5 worm cellular contexts compared by ENCODE assay signal in genomic region chrV:10657959-10658358, ce11.
A peak's percentile ranks its signal among the peaks of the same experiment; 100 is the strongest.
TF ChIP-seq lines count a peak whose summit lies in the region.

TSS of gene tut-2 (plus strand) at chrV:10658235.

TF ChIP-seq in whole organism, L1 larva, 84 proteins besides CTCF, POLR2A, EP300 and RAD21:
- 0 out of 2 replicates have a peak, but pooled peaks have one; percentile 4 for TF ChIP-seq nhr-19 (GFP tag; conservative IDR thresholded peaks at IDR 0.05; lab: Robert Waterston, UW)
- no peak for TF ChIP-seq zip-4 (GFP tag; optimal IDR thresholded peaks at IDR 0.05; lab: Kevin White, UChicago)
- TF ChIP-seq dpl-1 (GFP tag; optimal IDR thresholded peaks at IDR 0.05; lab: Kevin White, UChicago), result peak in 1 of 3 experiments; percentile 19
- TF ChIP-seq nhr-90 (tag; optimal IDR thresholded peaks at IDR 0.05; lab: Kevin White, UChicago; ENCODE audit: poor library complexity), result no peak
- TF ChIP-seq fkh-4 (tag; optimal IDR thresholded peaks at IDR 0.05; lab: Kevin White, UChicago; ENCODE audit: borderline replicate concordance), result no peak
- peak; percentile 32 for TF ChIP-seq blmp-1 (tag; optimal IDR thresholded peaks at IDR 0.05; lab: Kevin White, UChicago)
- peak; percentile 76 for TF ChIP-seq F16B12.6 (tag; optimal IDR thresholded peaks at IDR 0.05; lab: Kevin White, UChicago)
- no peak for TF ChIP-seq hlh-4 (tag; optimal IDR thresholded peaks at IDR 0.05; lab: Kevin White, UChicago)
- peak in 1 of 2 experiments; percentile 32 for TF ChIP-seq lin-35 (GFP tag; optimal IDR thresholded peaks at IDR 0.05; lab: Kevin White, UChicago)
- peak in 1 of 2 experiments; percentile 35 for TF ChIP-seq efl-1 (optimal IDR thresholded peaks at IDR 0.05; lab: Kevin White, UChicago)
- peak; percentile 26 to 94 for TF ChIP-seq efl-1 (GFP tag; optimal IDR thresholded peaks at IDR 0.05 in 1 of 2; lab: Kevin White, UChicago)
- peak; percentile 7 for TF ChIP-seq snu-23 (GFP tag; optimal IDR thresholded peaks at IDR 0.05; lab: Kevin White, UChicago)
- no peak for TF ChIP-seq fkh-10 (GFP tag; optimal IDR thresholded peaks at IDR 0.05; lab: Kevin White, UChicago)
- no peak for TF ChIP-seq dsc-1 (tag; optimal IDR thresholded peaks at IDR 0.05; lab: Kevin White, UChicago)

TF ChIP-seq in whole organism, L3 larva, 47 proteins besides CTCF, POLR2A, EP300 and RAD21:
- TF ChIP-seq nhr-43 (tag; optimal IDR thresholded peaks at IDR 0.05; lab: Kevin White, UChicago; ENCODE audit: poor library complexity, severe bottlenecking) (no peak), ceh-9 (tag; optimal IDR thresholded peaks at IDR 0.05; lab: Kevin White, UChicago) (no peak), nfya-1 (tag; optimal IDR thresholded peaks at IDR 0.05; lab: Kevin White, UChicago; ENCODE audit: insufficient read depth) (peak; percentile 35), jun-1 (tag; optimal IDR thresholded peaks at IDR 0.05; lab: Kevin White, UChicago) (no peak)

TF ChIP-seq in whole organism, early embryonic, 17 proteins besides CTCF, POLR2A, EP300 and RAD21:
- no peak for TF ChIP-seq aly-1 (tag; optimal IDR thresholded peaks at IDR 0.05; lab: Kevin White, UChicago)
- 0 out of 2 replicates have a peak, but pooled peaks have one; percentile 12 for TF ChIP-seq flt-1 (GFP tag; IDR thresholded peaks at IDR 0.05; lab: Robert Waterston, UW)

TF ChIP-seq in whole organism, midembryonic, 9 proteins besides CTCF, POLR2A, EP300 and RAD21:
- TF ChIP-seq ztf-23 (GFP tag; IDR thresholded peaks at IDR 0.05; lab: Robert Waterston, UW), result no peak
- TF ChIP-seq klf-2 (GFP tag; conservative IDR thresholded peaks at IDR 0.05; lab: Robert Waterston, UW), result no peak
- TF ChIP-seq cog-1 (tag; optimal IDR thresholded peaks at IDR 0.05; lab: Kevin White, UChicago), result no peak
- TF ChIP-seq ref-1 (GFP tag; conservative IDR thresholded peaks at IDR 0.05; lab: Robert Waterston, UW), result no peak
- TF ChIP-seq ztf-29 (GFP tag; IDR thresholded peaks at IDR 0.05; lab: Robert Waterston, UW), result 0 out of 2 replicates have a peak, but pooled peaks have one; percentile 6
- TF ChIP-seq T22C8.4 (GFP tag; IDR thresholded peaks at IDR 0.05; lab: Robert Waterston, UW), result no peak
- TF ChIP-seq med-1 (GFP tag; optimal IDR thresholded peaks at IDR 0.05; lab: Kevin White, UChicago; ENCODE audit: insufficient read depth), result no peak
- TF ChIP-seq flt-1 (GFP tag; IDR thresholded peaks at IDR 0.05; lab: Robert Waterston, UW), result no peak

TF ChIP-seq in whole organism, young adult, 124 proteins besides CTCF, POLR2A, EP300 and RAD21:
- TF ChIP-seq somi-1 (GFP tag; optimal IDR thresholded peaks at IDR 0.05; lab: Kevin White, UChicago), result no peak
- 0 out of 2 replicates have a peak, but pooled peaks have one; percentile 14 for TF ChIP-seq cebp-2 (GFP tag; IDR thresholded peaks at IDR 0.05; lab: Robert Waterston, UW)
- no peak for TF ChIP-seq mxl-1 (tag; optimal IDR thresholded peaks at IDR 0.05; lab: Kevin White, UChicago)

Comparison
In these comparisons a context has a peak if more than half of its experiments do, and no peak if none do; other contexts are left out.
1. Of the 8 proteins assayed by ChIP-seq in both whole organism, young adult and whole organism, L1 larva: peak only in whole organism, young adult: none; only in whole organism, L1 larva: efl-1; in both: none; in neither: 5; mixed calls (peak in some experiments, not most) for 2.